Fruit fly (Drosophila melanogaster) whole organism, prepupa: ENCODE data around the gene Fmr1.
A peak's percentile ranks its signal among the peaks of the same experiment; 100 is the strongest.

ENCODE experiments used
- Blimp-1 ChIP-seq: fragments of 200-800 bp; sonication (Bioruptor generic); optimal IDR thresholded peaks from 3 replicates; lab custom pipeline; 2017; ENCODE audit warnings: missing biosample characterization, missing genetic modification characterization, mild to moderate bottlenecking, moderate library complexity, missing genetic modification reagents
- CG10631 ChIP-seq: fragments of 200-800 bp; sonication (Bioruptor generic); optimal IDR thresholded peaks from 2 replicates; lab custom pipeline; 2016; ENCODE audit warnings: missing biosample characterization, missing genetic modification characterization
- CG10669 ChIP-seq: fragments of 200-800 bp; sonication (Bioruptor generic); optimal IDR thresholded peaks from 3 replicates; lab custom pipeline; 2018; ENCODE audit warnings: missing biosample characterization, mild to moderate bottlenecking, missing genetic modification characterization, moderate library complexity
- CG11294 ChIP-seq: fragments of 200-800 bp; sonication (Bioruptor generic); IDR thresholded peaks from 2 replicates; pipeline ENCODE4 v1.3.6; 2022; ENCODE audit warnings: missing biosample characterization, missing genetic modification characterization
- CG11762 ChIP-seq: fragments of 200-800 bp; sonication (Bioruptor generic); optimal IDR thresholded peaks from 3 replicates; lab custom pipeline; 2016; ENCODE audit warnings: missing biosample characterization, missing genetic modification characterization; ENCODE audit not compliant: insufficient read depth
- CG11902 ChIP-seq: fragments of 200-800 bp; sonication (Bioruptor generic); optimal IDR thresholded peaks from 3 replicates; lab custom pipeline; 2016; ENCODE audit warnings: missing biosample characterization, missing genetic modification characterization
- CG15336 ChIP-seq: fragments of 200-800 bp; sonication (Bioruptor generic); IDR thresholded peaks from 2 replicates; pipeline ENCODE4 v1.3.6; 2022; ENCODE audit warnings: missing biosample characterization, missing genetic modification characterization
- CG16779 ChIP-seq: fragments of 200-800 bp; sonication (Bioruptor generic); optimal IDR thresholded peaks from 3 replicates; lab custom pipeline; 2017; ENCODE audit warnings: missing biosample characterization, mild to moderate bottlenecking, missing genetic modification characterization
- CG3032 ChIP-seq: fragments of 200-800 bp; optimal IDR thresholded peaks from 2 replicates; lab custom pipeline; 2019; ENCODE audit warnings: missing biosample characterization, mild to moderate bottlenecking, missing genetic modification characterization, moderate library complexity
- CG31627 ChIP-seq: fragments of 200-800 bp; sonication (Bioruptor generic); optimal IDR thresholded peaks from 3 replicates; lab custom pipeline; 2016; ENCODE audit warnings: missing biosample characterization, missing genetic modification characterization
- CG32006 ChIP-seq: fragments of 200-800 bp; sonication (Bioruptor generic); optimal IDR thresholded peaks from 3 replicates; lab custom pipeline; 2017; ENCODE audit warnings: missing biosample characterization, mild to moderate bottlenecking, missing genetic modification characterization
- CG34406 ChIP-seq: fragments of 200-800 bp; sonication (Bioruptor generic); optimal IDR thresholded peaks from 3 replicates; lab custom pipeline; 2016; ENCODE audit warnings: missing biosample characterization, missing genetic modification characterization
- CG3919 ChIP-seq: fragments of 200-800 bp; sonication (Bioruptor generic); optimal IDR thresholded peaks from 3 replicates; lab custom pipeline; 2016; ENCODE audit warnings: missing biosample characterization, missing genetic modification characterization
- CG6163 ChIP-seq: fragments of 200-800 bp; sonication (Bioruptor generic); IDR thresholded peaks from 3 replicates; pipeline ENCODE4 v1.3.6; 2022; ENCODE audit warnings: missing biosample characterization, missing genetic modification characterization
- CG6276 ChIP-seq: fragments of 200-800 bp; sonication (Bioruptor generic); optimal IDR thresholded peaks from 2 replicates; lab custom pipeline; 2017; ENCODE audit warnings: missing biosample characterization, mild to moderate bottlenecking, missing genetic modification characterization
- CG6808 ChIP-seq: fragments of 200-800 bp; sonication (Bioruptor generic); optimal IDR thresholded peaks from 3 replicates; lab custom pipeline; 2017; ENCODE audit warnings: missing biosample characterization, missing genetic modification characterization, mild to moderate bottlenecking, moderate library complexity, missing genetic modification reagents
- CG7368 ChIP-seq: fragments of 200-800 bp; sonication (Bioruptor generic); optimal IDR thresholded peaks from 3 replicates; lab custom pipeline; 2016; ENCODE audit warnings: missing biosample characterization, missing genetic modification characterization
- CG8119 ChIP-seq: fragments of 200-800 bp; sonication (Bioruptor generic); IDR thresholded peaks from 3 replicates; pipeline ENCODE4 v1.3.6; 2022; ENCODE audit warnings: missing biosample characterization, missing genetic modification characterization
- CG8319 ChIP-seq: fragments of 200-800 bp; sonication (Bioruptor generic); optimal IDR thresholded peaks from 3 replicates; lab custom pipeline; 2016; ENCODE audit warnings: missing biosample characterization, missing genetic modification characterization
- CG8632 ChIP-seq: fragments of 200-800 bp; sonication (Bioruptor generic); optimal IDR thresholded peaks from 3 replicates; lab custom pipeline; 2016; ENCODE audit warnings: missing biosample characterization, missing genetic modification characterization
- Eip75B ChIP-seq: fragments of 200-800 bp; sonication (Bioruptor generic); optimal IDR thresholded peaks from 3 replicates; lab custom pipeline; 2016; ENCODE audit warnings: missing biosample characterization, missing genetic modification characterization
- Eip78C ChIP-seq: fragments of 200-800 bp; sonication (Bioruptor generic); peaks from one replicate; lab custom pipeline; 2016; ENCODE audit warnings: missing biosample characterization, missing genetic modification characterization
- Eip93F ChIP-seq: fragments of 200-800 bp; sonication (Bioruptor generic); optimal IDR thresholded peaks from 2 replicates; lab custom pipeline; 2016; ENCODE audit warnings: missing biosample characterization, mild to moderate bottlenecking, missing genetic modification characterization
- Ets21C ChIP-seq: fragments of 200-800 bp; sonication (Bioruptor generic); optimal IDR thresholded peaks from 3 replicates; lab custom pipeline; 2016; ENCODE audit warnings: missing biosample characterization, missing genetic modification characterization
- Ets96B ChIP-seq: fragments of 200-800 bp; optimal IDR thresholded peaks from 2 replicates; lab custom pipeline; 2019; ENCODE audit warnings: missing biosample characterization, mild to moderate bottlenecking, missing genetic modification characterization, moderate library complexity
- Hr39 ChIP-seq: fragments of 200-800 bp; sonication (Bioruptor generic); optimal IDR thresholded peaks from 2 replicates; lab custom pipeline; 2016; ENCODE audit warnings: missing biosample characterization, missing genetic modification characterization
- Hr4 ChIP-seq: fragments of 200-800 bp; sonication (Bioruptor generic); optimal IDR thresholded peaks from 3 replicates; lab custom pipeline; 2016; ENCODE audit warnings: missing biosample characterization, missing genetic modification characterization
- Lpt ChIP-seq: fragments of 200-800 bp; sonication (Bioruptor generic); optimal IDR thresholded peaks from 3 replicates; lab custom pipeline; 2016; ENCODE audit warnings: missing biosample characterization, missing genetic modification characterization
- OdsH ChIP-seq: fragments of 200-800 bp; sonication (Bioruptor generic); optimal IDR thresholded peaks from 3 replicates; lab custom pipeline; 2016; ENCODE audit warnings: missing biosample characterization, missing genetic modification characterization
- Smox ChIP-seq: fragments of 200-800 bp; sonication (Bioruptor generic); optimal IDR thresholded peaks from 3 replicates; lab custom pipeline; 2016; ENCODE audit warnings: missing biosample characterization, missing genetic modification characterization
- Sox102F ChIP-seq: fragments of 200-800 bp; sonication (Bioruptor generic); optimal IDR thresholded peaks from 2 replicates; lab custom pipeline; 2016; ENCODE audit warnings: missing biosample characterization, mild to moderate bottlenecking, missing genetic modification characterization
- Sox14 ChIP-seq: fragments of 200-800 bp; sonication (Bioruptor generic); optimal IDR thresholded peaks from 3 replicates; lab custom pipeline; 2016; ENCODE audit warnings: missing biosample characterization, missing genetic modification characterization
- Sox15 ChIP-seq: fragments of 200-800 bp; sonication (Bioruptor generic); optimal IDR thresholded peaks from 3 replicates; lab custom pipeline; 2016; ENCODE audit warnings: missing biosample characterization, missing genetic modification characterization
- achi ChIP-seq: fragments of 200-800 bp; sonication (Bioruptor generic); optimal IDR thresholded peaks from 3 replicates; lab custom pipeline; 2016; ENCODE audit warnings: missing biosample characterization, missing genetic modification characterization
- acj6 ChIP-seq: fragments of 200-800 bp; sonication (Bioruptor generic); optimal IDR thresholded peaks from 3 replicates; lab custom pipeline; 2016; ENCODE audit warnings: missing biosample characterization, missing genetic modification characterization
- cyc ChIP-seq: fragments of 200-800 bp; sonication (Bioruptor generic); optimal IDR thresholded peaks from 3 replicates; lab custom pipeline; 2016; ENCODE audit warnings: missing biosample characterization, missing genetic modification characterization
- dac ChIP-seq: fragments of 200-800 bp; sonication (Bioruptor generic); optimal IDR thresholded peaks from 2 replicates; lab custom pipeline; 2017; ENCODE audit warnings: missing biosample characterization, mild to moderate bottlenecking, missing genetic modification characterization
- eg ChIP-seq: fragments of 200-800 bp; sonication (Bioruptor generic); IDR thresholded peaks from 3 replicates; pipeline ENCODE4 v1.3.6; 2022; ENCODE audit warnings: missing biosample characterization, missing genetic modification characterization
- esn ChIP-seq: fragments of 200-800 bp; sonication (Bioruptor generic); optimal IDR thresholded peaks from 2 replicates; lab custom pipeline; 2016; ENCODE audit warnings: missing biosample characterization, mild to moderate bottlenecking, missing genetic modification characterization, moderate library complexity
- fd59A ChIP-seq: fragments of 200-800 bp; sonication (Bioruptor generic); optimal IDR thresholded peaks from 2 replicates; lab custom pipeline; 2017; ENCODE audit warnings: missing biosample characterization, mild to moderate bottlenecking, missing genetic modification characterization, missing genetic modification reagents
- fd85E ChIP-seq: fragments of 200-800 bp; sonication (Bioruptor generic); optimal IDR thresholded peaks from 3 replicates; lab custom pipeline; 2016; ENCODE audit warnings: missing biosample characterization, missing genetic modification characterization
- lz ChIP-seq: fragments of 200-800 bp; sonication (Bioruptor generic); optimal IDR thresholded peaks from 3 replicates; lab custom pipeline; 2016; ENCODE audit warnings: missing biosample characterization, missing genetic modification characterization
- pdm3 ChIP-seq: fragments of 200-800 bp; sonication (Bioruptor generic); optimal IDR thresholded peaks from 3 replicates; lab custom pipeline; 2016; ENCODE audit warnings: missing biosample characterization, missing genetic modification characterization
- spab ChIP-seq: fragments of 200-800 bp; sonication (Bioruptor generic); optimal IDR thresholded peaks from 2 replicates; lab custom pipeline; 2017; ENCODE audit warnings: missing biosample characterization, mild to moderate bottlenecking, missing genetic modification characterization, missing genetic modification reagents
- topi ChIP-seq: fragments of 200-800 bp; sonication (Bioruptor generic); optimal IDR thresholded peaks from 3 replicates; lab custom pipeline; 2016; ENCODE audit warnings: missing biosample characterization, missing genetic modification characterization
- vri ChIP-seq: fragments of 200-800 bp; sonication (Bioruptor generic); optimal IDR thresholded peaks from 3 replicates; lab custom pipeline; 2016; ENCODE audit warnings: missing biosample characterization, mild to moderate bottlenecking, missing genetic modification characterization

Gene Fmr1

DNA sequence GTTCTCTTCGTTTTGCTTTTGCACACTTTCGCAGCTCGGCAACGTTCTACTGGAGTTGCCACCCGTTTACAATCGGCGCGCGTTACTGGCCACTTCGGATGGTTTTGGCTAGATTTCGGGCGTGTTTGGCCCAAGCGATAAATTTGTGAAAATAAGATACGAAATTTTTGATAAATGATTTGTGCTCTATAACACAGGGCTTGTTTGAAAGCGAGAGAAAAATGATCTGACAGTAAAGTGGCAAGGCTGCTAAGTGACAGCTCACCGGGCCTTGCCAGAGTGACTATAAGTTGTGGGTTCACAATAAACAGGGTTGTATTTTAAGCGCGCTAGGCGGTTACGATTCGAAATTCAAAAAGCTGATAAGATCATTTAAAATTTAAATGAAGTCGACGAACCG, at the start of gene Fmr1:
Gene Fmr1 (minus strand): TSS at position 184 of the 400 bp plus-strand sequence.
- TF ChIP-seq Sox14 (GFP tag; lab: Kevin White, UChicago) (peak; percentile 56), CG6808 (GFP tag; lab: Kevin White, UChicago) (no peak), Ets21C (peak; percentile 8), CG3919 (GFP tag; lab: Kevin White, UChicago) (peak; percentile 22), acj6 (GFP tag; lab: Kevin White, UChicago) (peak; percentile 12), OdsH (no peak), Hr4 (peak; percentile 35), Sox15 (GFP tag; lab: Kevin White, UChicago) (peak; percentile 21), topi (GFP tag; lab: Kevin White, UChicago) (peak; percentile 2), lz (GFP tag; lab: Kevin White, UChicago) (peak; percentile 35), CG11902 (GFP tag; lab: Kevin White, UChicago) (no peak), Blimp-1 (no peak), achi (peak; percentile 100), Hr39 (GFP tag; lab: Kevin White, UChicago) (no peak), cyc (peak; percentile 44), CG8319 (GFP tag; lab: Kevin White, UChicago) (no peak), CG8632 (GFP tag; lab: Kevin White, UChicago) (no peak), CG7368 (GFP tag; lab: Kevin White, UChicago) (peak; percentile 18), fd85E (GFP tag; lab: Kevin White, UChicago) (no peak), Eip75B (peak; percentile 15), Lpt (no peak), Eip78C (peak; percentile 20), CG11294 (GFP tag; lab: Robert Waterston, UW) (no peak; the same call in 1 of the 2 replicates), CG31627 (GFP tag; lab: Kevin White, UChicago) (peak; percentile 38), CG11762 (no peak), vri (GFP tag; lab: Kevin White, UChicago) (no peak), esn (GFP tag; lab: Kevin White, UChicago) (peak; percentile 15), CG10631 (GFP tag; lab: Kevin White, UChicago) (no peak), CG3032 (tag; lab: Kevin White, UChicago) (peak; percentile 32), CG6276 (GFP tag; lab: Kevin White, UChicago) (no peak)

- peak; percentile 19 for TF ChIP-seq CG11762
- TF ChIP-seq OdsH: no peak
- no peak for TF ChIP-seq CG8632 (GFP tag; lab: Kevin White, UChicago)
- TF ChIP-seq CG6163: peak; percentile 79; the same call in 2 of the 3 replicates
- TF ChIP-seq dac (GFP tag; lab: Kevin White, UChicago): peak; percentile 60
- TF ChIP-seq CG31627 (GFP tag; lab: Kevin White, UChicago): no peak
- TF ChIP-seq CG8119: peak; percentile 74
- TF ChIP-seq Eip78C: no peak
- TF ChIP-seq vri (GFP tag; lab: Kevin White, UChicago): no peak
- TF ChIP-seq Ets96B: no peak
- peak; percentile 23 for TF ChIP-seq Eip75B
- peak; percentile 41 for TF ChIP-seq Lpt
- TF ChIP-seq CG15336: peak; percentile 87
- peak; percentile 8 for TF ChIP-seq CG8319 (GFP tag; lab: Kevin White, UChicago)
- TF ChIP-seq CG16779 (tag; lab: Kevin White, UChicago): no peak
- peak; percentile 34 for TF ChIP-seq CG10631 (GFP tag; lab: Kevin White, UChicago)
- no peak for TF ChIP-seq topi (GFP tag; lab: Kevin White, UChicago)
- TF ChIP-seq CG6808 (GFP tag; lab: Kevin White, UChicago): no peak
- peak; percentile 61 for TF ChIP-seq achi
- peak; percentile 16 for TF ChIP-seq CG7368 (GFP tag; lab: Kevin White, UChicago)
- TF ChIP-seq fd59A: no peak
- peak; percentile 2 for TF ChIP-seq spab
- TF ChIP-seq Hr39 (GFP tag; lab: Kevin White, UChicago): no peak
- TF ChIP-seq CG10669 (GFP tag; lab: Kevin White, UChicago): no peak
- peak; percentile 58 for TF ChIP-seq pdm3 (GFP tag; lab: Kevin White, UChicago)
- TF ChIP-seq CG11902 (GFP tag; lab: Kevin White, UChicago): no peak
- TF ChIP-seq Smox (GFP tag; lab: Kevin White, UChicago): no peak
- TF ChIP-seq CG34406 (GFP tag; lab: Kevin White, UChicago): no peak
- TF ChIP-seq eg (GFP tag; lab: Robert Waterston, UW): no peak; the same call in none of the 3 replicates
- TF ChIP-seq esn (GFP tag; lab: Kevin White, UChicago): no peak
- TF ChIP-seq CG32006 (GFP tag; lab: Kevin White, UChicago): no peak
- TF ChIP-seq Eip93F (GFP tag; lab: Kevin White, UChicago): no peak
- TF ChIP-seq fd85E (GFP tag; lab: Kevin White, UChicago): no peak
- no peak for TF ChIP-seq lz (GFP tag; lab: Kevin White, UChicago)
- TF ChIP-seq CG3919 (GFP tag; lab: Kevin White, UChicago): no peak
- TF ChIP-seq Sox102F (GFP tag; lab: Kevin White, UChicago): no peak
Measured at dm6 chr3R:10153957-10154685, 44.2 kb upstream of the Fmr1 start.
